Fruit fly (Drosophila melanogaster): ENCODE measurements around the gene CG11585.

DNA sequence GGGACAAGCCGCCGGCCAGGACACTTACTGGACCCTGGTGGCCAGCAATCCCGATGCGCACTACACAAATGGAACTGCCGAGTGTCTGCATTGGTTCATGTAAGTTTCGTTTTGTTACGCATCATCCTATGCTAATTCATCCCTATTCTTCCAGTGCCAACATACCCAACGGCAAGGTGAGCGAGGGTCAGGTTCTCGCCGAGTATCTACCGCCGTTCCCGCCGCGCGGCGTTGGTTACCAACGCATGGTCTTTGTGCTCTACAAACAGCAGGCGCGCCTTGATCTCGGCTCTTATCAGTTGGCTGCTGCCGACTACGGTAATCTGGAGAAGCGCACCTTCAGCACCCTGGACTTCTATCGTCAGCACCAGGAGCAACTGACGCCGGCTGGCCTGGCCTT is 37.7 kb downstream of the CG11585 start:
- TF ChIP-seq Myc (optimal IDR thresholded peaks at IDR 0.05) (no peak), ttk (optimal IDR thresholded peaks at IDR 0.05) (no peak)

Data from Kc167 (cell line).